Worm (Caenorhabditis elegans) whole organism, young adult: ENCODE results near the gene F11A5.5.

Experiments
- B0261.1 ChIP-seq: sonication (generic microtip); optimal IDR thresholded peaks from 2 replicates; lab custom pipeline; 2016; ENCODE audit warnings: mild to moderate bottlenecking, missing genetic modification characterization, moderate library complexity, missing compliant biosample characterization
- C17E4.6 ChIP-seq: fragments of 200-800 bp; sonication (Bioruptor generic); IDR thresholded peaks from 2 replicates; pipeline ENCODE4 v1.3.6; 2022; ENCODE audit warnings: missing genetic modification reagents, missing genetic modification characterization, missing compliant biosample characterization
- D2030.7 ChIP-seq: fragments of 200-800 bp; sonication (Bioruptor generic); IDR thresholded peaks from 2 replicates; pipeline ENCODE4 v1.3.6; 2022; ENCODE audit warnings: missing genetic modification reagents, missing genetic modification characterization, missing compliant biosample characterization
- F39B2.1 ChIP-seq: fragments of 200-800 bp; sonication (Bioruptor generic); IDR thresholded peaks from 2 replicates; pipeline ENCODE4 v1.3.6; 2022; ENCODE audit warnings: missing genetic modification reagents, missing genetic modification characterization, missing compliant biosample characterization
- F52B5.7 ChIP-seq: sonication (generic microtip); optimal IDR thresholded peaks from 2 replicates; lab custom pipeline; 2016; ENCODE audit warnings: mild to moderate bottlenecking, missing genetic modification characterization, missing compliant biosample characterization
- F57A8.1 ChIP-seq: fragments of 200-800 bp; sonication (Bioruptor generic); optimal IDR thresholded peaks from 2 replicates; lab custom pipeline; 2018; ENCODE audit warnings: mild to moderate bottlenecking, missing genetic modification characterization, moderate library complexity, missing compliant biosample characterization
- F57C9.4 ChIP-seq: sonication (generic microtip); optimal IDR thresholded peaks from 2 replicates; lab custom pipeline; 2017; ENCODE audit warnings: mild to moderate bottlenecking, missing genetic modification characterization, missing compliant biosample characterization
- K12H6.12 ChIP-seq: fragments of 200-800 bp; sonication (Bioruptor generic); optimal IDR thresholded peaks from 2 replicates; lab custom pipeline; 2018; ENCODE audit warnings: mild to moderate bottlenecking, missing genetic modification characterization, missing compliant biosample characterization
- Y67H2A.10 ChIP-seq: fragments of 200-800 bp; sonication (Bioruptor generic); conservative IDR thresholded peaks from 2 replicates; pipeline ENCODE4 v1.3.6; 2022; ENCODE audit warnings: missing genetic modification reagents, missing genetic modification characterization, missing compliant biosample characterization
- ZK185.1 ChIP-seq: sonication (generic microtip); optimal IDR thresholded peaks from 2 replicates; lab custom pipeline; 2016; ENCODE audit warnings: mild to moderate bottlenecking, missing genetic modification characterization, missing compliant biosample characterization; ENCODE audit not compliant: poor library complexity, severe bottlenecking
- aptf-2 ChIP-seq: fragments of 200-800 bp; sonication (Bioruptor generic); conservative IDR thresholded peaks from 2 replicates; pipeline ENCODE4 v1.3.6; 2022; ENCODE audit warnings: missing genetic modification reagents, missing genetic modification characterization, missing compliant biosample characterization
- aptf-3 ChIP-seq: fragments of 200-800 bp; sonication (Bioruptor generic); IDR thresholded peaks from 2 replicates; pipeline ENCODE4 v1.3.6; 2022; ENCODE audit warnings: missing genetic modification characterization, missing compliant biosample characterization
- attf-5 ChIP-seq: fragments of 200-800 bp; sonication (Bioruptor generic); optimal IDR thresholded peaks from 2 replicates; lab custom pipeline; 2018; ENCODE audit warnings: mild to moderate bottlenecking, missing genetic modification characterization, missing compliant biosample characterization
- cebp-1 ChIP-seq, 2 experiments: fragments of 200-800 bp in 1 of 2; sonication (Bioruptor generic) in 1 of 2; sonication (generic microtip) in 1 of 2; IDR thresholded peaks in 1 of 2; optimal IDR thresholded peaks in 1 of 2; 2 replicates each; pipeline versions ENCODE4 v1.3.6 to Lab custom; 2017 to 2022; ENCODE audit warnings: missing compliant biosample characterization in 2 of 2, missing genetic modification characterization in 2 of 2, mild to moderate bottlenecking in 1 of 2, missing genetic modification reagents in 1 of 2, moderate library complexity in 1 of 2
- cebp-2 ChIP-seq: fragments of 200-800 bp; sonication (Bioruptor generic); IDR thresholded peaks from 2 replicates; pipeline ENCODE4 v1.3.6; 2022; ENCODE audit warnings: missing genetic modification characterization, missing compliant biosample characterization
- fkh-3 ChIP-seq: sonication (generic microtip); optimal IDR thresholded peaks from 2 replicates; lab custom pipeline; 2016; ENCODE audit warnings: mild to moderate bottlenecking, missing genetic modification characterization, missing compliant biosample characterization
- him-1 ChIP-seq: sonication (generic microtip); optimal IDR thresholded peaks from 2 replicates; lab custom pipeline; 2016; ENCODE audit warnings: missing genotype, missing genetic modification reagents, missing genetic modification characterization, missing compliant biosample characterization
- hlh-12 ChIP-seq: sonication (generic microtip); optimal IDR thresholded peaks from 2 replicates; lab custom pipeline; 2016; ENCODE audit warnings: missing genetic modification characterization, missing compliant biosample characterization
- lag-1 ChIP-seq: fragments of 200-800 bp; sonication (Bioruptor generic); IDR thresholded peaks from 2 replicates; pipeline ENCODE4 v1.3.6; 2022; ENCODE audit warnings: missing genetic modification reagents, missing genetic modification characterization, missing compliant biosample characterization
- lin-26 ChIP-seq: fragments of 200-800 bp; sonication (Bioruptor generic); IDR thresholded peaks from 2 replicates; pipeline ENCODE4 v1.3.6; 2022; ENCODE audit warnings: missing genetic modification reagents, missing genetic modification characterization, missing compliant biosample characterization
- lin-40 ChIP-seq: sonication (generic microtip); optimal IDR thresholded peaks from 2 replicates; lab custom pipeline; 2016; ENCODE audit warnings: missing genetic modification characterization, mild to moderate bottlenecking, missing compliant biosample characterization, missing genotype, missing genetic modification reagents
- madf-6 ChIP-seq: fragments of 200-800 bp; sonication (Bioruptor generic); IDR thresholded peaks from 2 replicates; pipeline ENCODE4 v1.3.6; 2022; ENCODE audit warnings: missing genetic modification reagents, missing genetic modification characterization, missing compliant biosample characterization
- madf-8 ChIP-seq: fragments of 200-800 bp; sonication (Bioruptor generic); conservative IDR thresholded peaks from 2 replicates; pipeline ENCODE4 v1.3.6; 2022; ENCODE audit warnings: missing genetic modification reagents, missing genetic modification characterization, missing compliant biosample characterization
- mes-4 ChIP-seq: sonication (generic microtip); optimal IDR thresholded peaks from 2 replicates; lab custom pipeline; 2016; ENCODE audit warnings: missing genotype, missing genetic modification characterization, missing compliant biosample characterization
- mxl-1 ChIP-seq: sonication (generic microtip); optimal IDR thresholded peaks from 2 replicates; lab custom pipeline; 2016; ENCODE audit warnings: missing genetic modification characterization, missing compliant biosample characterization
- nhr-90 ChIP-seq: sonication (generic microtip); optimal IDR thresholded peaks from 2 replicates; lab custom pipeline; 2016; ENCODE audit warnings: missing genotype, mild to moderate bottlenecking, missing genetic modification characterization, missing compliant biosample characterization
- rec-8 ChIP-seq, 2 experiments: sonication (generic microtip); optimal IDR thresholded peaks; 2 replicates each; lab custom pipeline; 2016; ENCODE audit warnings: mild to moderate bottlenecking in 2 of 2, missing genetic modification characterization in 2 of 2, missing genetic modification reagents in 2 of 2, missing genotype in 2 of 2, missing biosample characterization in 1 of 2, missing compliant biosample characterization in 1 of 2, moderate library complexity in 1 of 2
- repo-1 ChIP-seq: sonication (generic microtip); optimal IDR thresholded peaks from 2 replicates; lab custom pipeline; 2017; ENCODE audit warnings: mild to moderate bottlenecking, missing genetic modification characterization, missing compliant biosample characterization
- sea-2 ChIP-seq: fragments of 200-800 bp; sonication (Bioruptor generic); IDR thresholded peaks from 2 replicates; pipeline ENCODE4 v1.3.6; 2022; ENCODE audit warnings: missing genetic modification characterization, missing compliant biosample characterization
- snpc-3.4 ChIP-seq: sonication (generic microtip); optimal IDR thresholded peaks from 2 replicates; lab custom pipeline; 2017; ENCODE audit warnings: missing genetic modification characterization, mild to moderate bottlenecking, missing compliant biosample characterization, antibody characterized with exemption, moderate library complexity, missing genotype, missing genetic modification reagents
- sptf-2 ChIP-seq: fragments of 200-800 bp; sonication (Bioruptor generic); optimal IDR thresholded peaks from 2 replicates; lab custom pipeline; 2018; ENCODE audit warnings: mild to moderate bottlenecking, missing genetic modification characterization, missing compliant biosample characterization
- tbp1 ChIP-seq: fragments of 200-800 bp; sonication (Bioruptor generic); optimal IDR thresholded peaks from 2 replicates; lab custom pipeline; 2018; ENCODE audit warnings: mild to moderate bottlenecking, missing genetic modification characterization, missing compliant biosample characterization
- unc-130 ChIP-seq: sonication (generic microtip); optimal IDR thresholded peaks from 2 replicates; lab custom pipeline; 2016; ENCODE audit warnings: missing genetic modification reagents, missing genetic modification characterization, missing compliant biosample characterization
- zfh-2 ChIP-seq: fragments of 200-800 bp; sonication (Bioruptor generic); conservative IDR thresholded peaks from 2 replicates; pipeline ENCODE4 v1.3.6; 2022; ENCODE audit warnings: missing genetic modification reagents, missing genetic modification characterization, missing compliant biosample characterization

Gene F11A5.5

DNA sequence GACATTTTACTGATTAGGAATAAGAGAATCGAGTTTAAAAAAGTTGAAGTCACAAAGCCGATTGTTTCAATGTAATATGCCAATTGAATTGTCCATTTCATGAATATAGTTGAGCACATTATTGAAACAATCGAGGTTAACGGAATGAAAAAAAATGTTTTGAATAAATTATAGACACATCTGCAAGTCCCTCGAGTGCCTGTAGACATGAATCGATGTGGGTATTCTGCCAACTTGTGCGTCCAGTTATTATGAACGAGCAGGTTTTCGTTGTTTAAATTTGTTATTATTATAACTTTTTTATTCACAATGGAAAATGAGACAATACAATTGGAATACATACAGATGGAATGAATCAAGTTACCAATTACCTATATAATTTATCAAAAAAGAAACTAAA, 39.7 kb upstream of the F11A5.5 start, which contains the start of gene str-99:
str-99 (minus strand) TSS at position 101 of the 400 bp plus-strand sequence.
- TF ChIP-seq attf-5 (GFP tag; lab: Kevin White, UChicago) = no peak
- TF ChIP-seq repo-1 = no peak
- no peak for TF ChIP-seq lin-40
- no peak for TF ChIP-seq K12H6.12 (tag; lab: Kevin White, UChicago)
- no peak for TF ChIP-seq cebp-2 (GFP tag; lab: Robert Waterston, UW)
- TF ChIP-seq madf-8 = no peak
- TF ChIP-seq fkh-3 (tag; lab: Kevin White, UChicago) = no peak
- TF ChIP-seq, all 124 proteins: peak for 0

- TF ChIP-seq aptf-3 (GFP tag; lab: Robert Waterston, UW) (no peak), ZK185.1 (tag; lab: Kevin White, UChicago) (no peak)
These were observed 38.5 kb upstream of the F11A5.5 start, which contains the start of gene F10A3.17 for ce11 chrV:16159594-16159993. TSS of gene F10A3.17 (minus strand) at chrV:16159694.

DNA sequence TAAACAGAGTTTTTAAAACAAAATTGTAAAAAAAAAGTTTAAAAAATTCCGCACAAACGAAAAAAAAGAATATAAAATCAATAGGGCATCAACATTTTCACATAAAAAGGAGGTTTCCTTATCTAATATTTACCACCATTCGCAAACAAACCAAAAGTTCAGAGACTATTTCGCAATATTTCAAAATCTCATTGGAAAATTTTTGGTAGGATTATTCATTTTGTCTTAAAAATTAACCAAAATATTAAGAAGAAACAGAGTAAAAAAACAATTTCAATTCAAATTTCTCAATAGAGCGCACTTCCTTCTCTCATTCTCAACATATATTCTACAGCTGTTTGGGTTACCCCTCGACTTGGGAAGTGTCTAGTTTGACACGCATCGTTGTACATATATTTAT, 38.0 kb upstream of the F11A5.5 start:
- TF ChIP-seq cebp-1 (GFP tag; IDR thresholded peaks at IDR 0.05; lab: Robert Waterston, UW) (peak; percentile 85), cebp-1 (tag; optimal IDR thresholded peaks at IDR 0.05; lab: Kevin White, UChicago) (peak; percentile 96), mes-4 (tag; lab: Kevin White, UChicago) (no peak)

DNA sequence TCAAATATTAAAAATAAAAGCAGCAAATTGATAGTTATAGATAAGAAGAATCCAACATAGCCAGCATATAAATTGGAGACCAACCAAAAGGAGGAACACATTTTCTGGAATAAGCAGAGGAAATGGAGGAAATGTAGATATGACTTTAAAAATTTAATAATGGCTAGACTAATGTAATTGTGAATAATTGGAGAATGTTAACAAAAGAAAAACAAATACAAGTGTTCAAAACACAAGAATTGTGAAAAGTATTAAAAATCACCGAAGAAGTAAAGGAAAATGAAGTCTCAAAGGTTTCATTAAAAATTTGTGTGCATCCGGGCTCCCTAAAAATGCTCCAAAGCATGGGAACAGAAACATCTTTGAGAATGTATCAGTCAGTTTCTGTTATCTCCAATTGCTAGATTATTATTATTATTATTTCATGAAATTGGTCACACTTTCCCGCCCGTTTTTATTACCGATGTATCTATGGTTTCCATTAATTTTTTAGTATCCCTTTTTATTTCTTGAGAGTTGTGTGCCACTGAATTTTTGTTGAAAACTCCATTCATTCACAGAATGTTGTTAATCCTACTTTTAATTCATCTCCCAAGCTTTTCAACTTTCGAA, 35.9 kb upstream of the F11A5.5 start, which contains the start of the genes str-109 and F10A3.11:
str-109 (minus strand) TSS at position 101 of the 612 bp plus-strand sequence.
F10A3.11 (plus strand) TSS at position 562 of the 612 bp plus-strand sequence.
- no peak for TF ChIP-seq mxl-1
- TF ChIP-seq Y67H2A.10 (GFP tag; lab: Robert Waterston, UW) = no peak

DNA sequence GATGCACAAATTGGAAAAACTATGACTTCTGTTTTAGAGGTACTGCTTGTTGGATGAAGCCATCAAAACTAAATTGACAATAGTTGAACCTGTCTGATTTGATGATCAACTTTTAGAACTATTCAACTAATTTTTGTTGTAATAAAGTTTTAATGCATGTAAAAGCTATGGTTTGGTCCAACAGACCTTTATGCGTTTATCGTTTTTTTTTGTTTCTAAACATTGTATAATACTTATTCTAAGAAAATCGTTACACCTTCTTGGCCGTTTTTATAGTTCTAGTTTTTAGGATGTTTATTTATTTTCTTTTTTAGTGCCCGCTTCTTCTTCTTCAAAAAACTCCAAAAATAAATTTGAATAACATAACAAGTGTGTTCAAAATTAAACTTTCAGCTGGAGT, 34.4 kb upstream of the F11A5.5 start, which contains the start of gene F10A3.12:
F10A3.12 (plus strand) TSS at position 301 of the 400 bp plus-strand sequence.
- TF ChIP-seq aptf-2 (GFP tag; lab: Robert Waterston, UW) (no peak), nhr-90 (tag; lab: Kevin White, UChicago) (no peak), Y67H2A.10 (GFP tag; lab: Robert Waterston, UW) (no peak), tbp1 (GFP tag; lab: Kevin White, UChicago) (no peak), F39B2.1 (no peak), him-1 (tag; lab: Kevin White, UChicago) (no peak), zfh-2 (no peak), sea-2 (GFP tag; lab: Robert Waterston, UW) (no peak), sptf-2 (GFP tag; lab: Kevin White, UChicago) (no peak), D2030.7 (GFP tag; lab: Robert Waterston, UW) (no peak), madf-8 (no peak), unc-130 (GFP tag; lab: Kevin White, UChicago) (no peak), F57A8.1 (GFP tag; lab: Kevin White, UChicago) (no peak)

DNA sequence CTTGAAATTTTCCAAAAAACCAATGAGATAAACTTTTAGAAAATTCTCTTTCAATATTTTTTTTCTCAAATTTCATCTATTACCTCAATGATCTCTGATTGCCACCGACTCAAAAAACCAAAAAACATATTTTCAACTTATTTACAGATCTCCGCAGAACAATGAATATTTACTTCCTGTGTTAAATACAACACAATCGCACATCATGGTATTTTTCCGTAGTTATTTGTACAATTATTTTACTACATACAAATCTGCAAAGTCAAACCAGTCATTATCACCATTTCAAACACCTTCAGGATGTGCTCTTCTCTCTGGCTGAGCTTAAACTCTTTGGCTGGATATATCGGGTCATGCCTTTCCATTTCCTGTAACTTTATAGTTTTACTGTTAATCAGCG, 32.2 kb upstream of the F11A5.5 start, which contains the start of gene str-108:
str-108 (plus strand) TSS at position 301 of the 400 bp plus-strand sequence.
- no peak for TF ChIP-seq sptf-2 (GFP tag; lab: Kevin White, UChicago)
- TF ChIP-seq rec-8 (tag; optimal IDR thresholded peaks at IDR 0.05; lab: Kevin White, UChicago) = no peak
- no peak for TF ChIP-seq lin-40
- TF ChIP-seq lin-26 = no peak
- TF ChIP-seq F57C9.4 = no peak
- TF ChIP-seq C17E4.6 (GFP tag; lab: Robert Waterston, UW) = no peak
- TF ChIP-seq madf-6 (GFP tag; lab: Robert Waterston, UW) = no peak
- TF ChIP-seq F52B5.7 (tag; lab: Kevin White, UChicago) = no peak
- no peak for TF ChIP-seq lag-1 (GFP tag; lab: Robert Waterston, UW)
- TF ChIP-seq B0261.1 = no peak
- no peak for TF ChIP-seq hlh-12 (tag; lab: Kevin White, UChicago)
- TF ChIP-seq cebp-2 (GFP tag; lab: Robert Waterston, UW) = no peak
- no peak for TF ChIP-seq snpc-3.4 (tag; lab: Kevin White, UChicago)
